Worm (Caenorhabditis elegans) whole organism, L4 larva: ENCODE measurements around the gene K03B4.1.
A peak's percentile ranks its signal among the peaks of the same experiment; 100 is the strongest.

Source experiments
- D1046.2 ChIP-seq: fragments of 200-800 bp; sonication (Bioruptor generic); IDR thresholded peaks from 2 replicates; pipeline ENCODE4 v1.3.6; 2022; ENCODE audit warnings: missing genetic modification characterization, missing compliant biosample characterization
- T20F7.1 ChIP-seq: fragments of 200-800 bp; sonication (Bioruptor generic); optimal IDR thresholded peaks from 2 replicates; lab custom pipeline; 2018; ENCODE audit warnings: mild to moderate bottlenecking, missing genetic modification characterization, missing compliant biosample characterization
- aha-1 ChIP-seq: fragments of 150-350 bp; peaks from one replicate; lab custom pipeline; 2014; ENCODE audit warnings: missing biosample characterization, missing genetic modification characterization
- aly-2 ChIP-seq: sonication (generic microtip); optimal IDR thresholded peaks from 2 replicates; lab custom pipeline; 2018; ENCODE audit warnings: missing biosample characterization, missing genetic modification characterization
- arid-1 ChIP-seq: fragments of 200-800 bp; sonication (Bioruptor generic); conservative IDR thresholded peaks from 2 replicates; pipeline ENCODE4 v1.3.6; 2022; ENCODE audit warnings: missing genetic modification reagents, missing genetic modification characterization, missing compliant biosample characterization
- ces-1 ChIP-seq: fragments of 150-350 bp; sonication (generic microtip); optimal IDR thresholded peaks from 4 replicates; lab custom pipeline; 2014; ENCODE audit warnings: missing biosample characterization, missing genetic modification reagents, missing genetic modification characterization
- daf-16 ChIP-seq, 3 experiments: sonication (generic microtip); optimal IDR thresholded peaks; 2 replicates each; lab custom pipeline; 2016 to 2017; ENCODE audit warnings: missing genetic modification characterization in 3 of 3, missing genetic modification reagents in 3 of 3, mild to moderate bottlenecking in 2 of 3, missing compliant biosample characterization in 2 of 3, missing biosample characterization in 1 of 3, moderate library complexity in 1 of 3
- dmd-6 ChIP-seq: fragments of 200-800 bp; sonication (Bioruptor generic); IDR thresholded peaks from 2 replicates; pipeline ENCODE4 v1.3.6; 2022; ENCODE audit warnings: missing genetic modification reagents, missing genetic modification characterization, missing compliant biosample characterization
- dpl-1 ChIP-seq: fragments of 150-350 bp; optimal IDR thresholded peaks from 2 replicates; lab custom pipeline; 2014; ENCODE audit warnings: missing biosample characterization, missing genetic modification reagents, missing genetic modification characterization
- dve-1 ChIP-seq: sonication (generic microtip); optimal IDR thresholded peaks from 2 replicates; lab custom pipeline; 2017; ENCODE audit warnings: antibody characterized with exemption, mild to moderate bottlenecking, missing genetic modification characterization, missing compliant biosample characterization; ENCODE audit not compliant: insufficient read depth
- egl-27 ChIP-seq: sonication (generic microtip); optimal IDR thresholded peaks from 3 replicates; lab custom pipeline; 2017; ENCODE audit warnings: missing biosample characterization, missing genetic modification reagents, missing genetic modification characterization
- fkh-10 ChIP-seq: fragments of 150-350 bp; optimal IDR thresholded peaks from 2 replicates; lab custom pipeline; 2014; ENCODE audit warnings: missing biosample characterization, missing genetic modification reagents, missing genetic modification characterization
- hlh-11 ChIP-seq: fragments of 200-800 bp; sonication (Bioruptor generic); optimal IDR thresholded peaks from 2 replicates; lab custom pipeline; 2018; ENCODE audit warnings: mild to moderate bottlenecking, missing genetic modification characterization, missing compliant biosample characterization
- lin-1 ChIP-seq: fragments of 200-800 bp; sonication (Bioruptor generic); IDR thresholded peaks from 2 replicates; pipeline ENCODE4 v1.3.6; 2022; ENCODE audit warnings: missing genetic modification reagents, missing genetic modification characterization, missing compliant biosample characterization
- lin-38 ChIP-seq: fragments of 200-800 bp; sonication (Bioruptor generic); IDR thresholded peaks from 2 replicates; pipeline ENCODE4 v1.3.6; 2022; ENCODE audit warnings: missing genetic modification reagents, missing genetic modification characterization, missing compliant biosample characterization
- lin-39 ChIP-seq: fragments of 150-350 bp; optimal IDR thresholded peaks from 2 replicates; lab custom pipeline; 2014; ENCODE audit warnings: missing biosample characterization, missing genetic modification reagents, missing genetic modification characterization
- mdl-1 ChIP-seq, 2 experiments: fragments of 150-350 bp in 1 of 2; sonication (generic microtip) in 1 of 2; optimal IDR thresholded peaks; 2 replicates each; lab custom pipeline; 2014 to 2017; ENCODE audit warnings: missing biosample characterization in 2 of 2, missing genetic modification characterization in 2 of 2
- mdt-29 ChIP-seq: fragments of 200-800 bp; sonication (Bioruptor generic); IDR thresholded peaks from 2 replicates; pipeline ENCODE4 v1.3.6; 2022; ENCODE audit warnings: missing genetic modification reagents, missing genetic modification characterization, missing compliant biosample characterization
- nhr-237 ChIP-seq: sonication (generic microtip); optimal IDR thresholded peaks from 2 replicates; lab custom pipeline; 2017; ENCODE audit warnings: missing biosample characterization, missing genetic modification characterization
- nhr-28 ChIP-seq: fragments of 150-350 bp; optimal IDR thresholded peaks from 2 replicates; lab custom pipeline; 2014; ENCODE audit warnings: missing biosample characterization, missing genetic modification characterization
- nhr-77 ChIP-seq: fragments of 150-350 bp; optimal IDR thresholded peaks from 2 replicates; lab custom pipeline; 2014; ENCODE audit warnings: missing biosample characterization, missing genetic modification characterization
- pha-4 ChIP-seq, 2 experiments: fragments of 150-350 bp in 1 of 2; fragments of 200-800 bp in 1 of 2; sonication (Bioruptor generic) in 1 of 2; IDR thresholded peaks in 1 of 2; optimal IDR thresholded peaks in 1 of 2; 2 replicates each; pipeline versions ENCODE4 v1.3.6 to Lab custom; 2014 to 2022; ENCODE audit warnings: missing genetic modification characterization in 2 of 2, missing genetic modification reagents in 2 of 2, missing biosample characterization in 1 of 2, missing compliant biosample characterization in 1 of 2
- pqm-1 ChIP-seq: sonication (generic microtip); optimal IDR thresholded peaks from 2 replicates; lab custom pipeline; 2017; ENCODE audit warnings: missing biosample characterization, missing genetic modification characterization
- set-16 ChIP-seq: fragments of 200-800 bp; sonication (Bioruptor generic); IDR thresholded peaks from 2 replicates; pipeline ENCODE4 v1.3.6; 2022; ENCODE audit warnings: missing genetic modification reagents, missing genetic modification characterization, missing compliant biosample characterization
- snpc-1.2 ChIP-seq: fragments of 200-800 bp; sonication (Bioruptor generic); IDR thresholded peaks from 2 replicates; pipeline ENCODE4 v1.3.6; 2022; ENCODE audit warnings: missing genetic modification reagents, missing genetic modification characterization, missing compliant biosample characterization
- unc-62 ChIP-seq, 3 experiments: fragments of 150-350 bp in 1 of 3; sonication (generic microtip); optimal IDR thresholded peaks in 2 of 3; peaks in 1 of 3; 1 replicate in 1 of 3; 2 replicates in 2 of 3; lab custom pipeline; 2014 to 2017; ENCODE audit warnings: missing biosample characterization in 3 of 3, missing genetic modification characterization in 3 of 3, missing genetic modification reagents in 3 of 3, missing genotype in 1 of 3
- zfp-3 ChIP-seq: fragments of 200-800 bp; sonication (Bioruptor generic); conservative IDR thresholded peaks from 2 replicates; pipeline ENCODE4 v1.3.6; 2022; ENCODE audit warnings: missing genetic modification reagents, missing genetic modification characterization, missing compliant biosample characterization
- zip-2 ChIP-seq: fragments of 150-350 bp; optimal IDR thresholded peaks from 2 replicates; lab custom pipeline; 2014; ENCODE audit warnings: missing biosample characterization, missing genetic modification characterization
- ztf-11 ChIP-seq: fragments of 150-350 bp; optimal IDR thresholded peaks from 2 replicates; lab custom pipeline; 2014; ENCODE audit warnings: missing biosample characterization, missing genetic modification characterization
- ztf-7 ChIP-seq: fragments of 150-350 bp; optimal IDR thresholded peaks from 2 replicates; lab custom pipeline; 2014; ENCODE audit warnings: missing biosample characterization, missing genetic modification characterization

Gene K03B4.1

ce11 chrV:4733952-4734351 lies 44.8 kb downstream of the K03B4.1 start:
- TF ChIP-seq set-16 (GFP tag; lab: Robert Waterston, UW) (peak; percentile 19; the same call in 1 of the 2 replicates), aha-1 (peak; percentile 64), zfp-3 (GFP tag; lab: Robert Waterston, UW) (no peak), ztf-11 (tag; lab: Kevin White, UChicago) (no peak), pha-4 (GFP tag; IDR thresholded peaks at IDR 0.05; lab: Robert Waterston, UW) (no peak), pha-4 (tag; optimal IDR thresholded peaks at IDR 0.05; lab: Kevin White, UChicago) (no peak), zip-2 (no peak), nhr-77 (tag; lab: Kevin White, UChicago) (no peak), snpc-1.2 (0 out of 2 replicates have a peak, but pooled peaks have one; percentile 35), T20F7.1 (GFP tag; lab: Kevin White, UChicago) (no peak), mdl-1 (tag; optimal IDR thresholded peaks at IDR 0.05; lab: Kevin White, UChicago) (no peak), ztf-7 (tag; lab: Kevin White, UChicago) (no peak), dpl-1 (GFP tag; lab: Kevin White, UChicago) (no peak), D1046.2 (GFP tag; lab: Robert Waterston, UW) (no peak)

ce11 chrV:4734608-4735007 lies 45.5 kb downstream of the K03B4.1 start:
- no peak for TF ChIP-seq egl-27 (tag; lab: Kevin White, UChicago)
- TF ChIP-seq ces-1, result no peak
- TF ChIP-seq arid-1 (GFP tag; lab: Robert Waterston, UW), result 0 out of 2 replicates have a peak, but pooled peaks have one; percentile 8
- peak; percentile 96 for TF ChIP-seq aha-1
- TF ChIP-seq daf-16 (GFP tag; optimal IDR thresholded peaks at IDR 0.05; lab: Kevin White, UChicago), result no peak
- TF ChIP-seq daf-16 (tag; optimal IDR thresholded peaks at IDR 0.05; lab: Kevin White, UChicago), result peak; percentile 1
- peak; percentile 40; the same call in 1 of the 2 replicates for TF ChIP-seq lin-38
- TF ChIP-seq fkh-10, result no peak
- TF ChIP-seq aly-2 (tag; lab: Kevin White, UChicago), result peak; percentile 31

- TF ChIP-seq unc-62 (GFP tag; optimal IDR thresholded peaks at IDR 0.05 in 1 of 2; lab: Kevin White, UChicago), result peak in 1 of 2 experiments; percentile 40
- no peak for TF ChIP-seq unc-62 (tag; optimal IDR thresholded peaks at IDR 0.05; lab: Kevin White, UChicago)
- no peak for TF ChIP-seq daf-16 (GFP tag; optimal IDR thresholded peaks at IDR 0.05; lab: Kevin White, UChicago)
- TF ChIP-seq daf-16 (tag; optimal IDR thresholded peaks at IDR 0.05; lab: Kevin White, UChicago), result peak; percentile 37
- TF ChIP-seq nhr-237 (tag; lab: Kevin White, UChicago), result no peak
- TF ChIP-seq hlh-11 (tag; lab: Kevin White, UChicago), result peak; percentile 56
- 0 out of 2 replicates have a peak, but pooled peaks have one; percentile 12 for TF ChIP-seq lin-1 (GFP tag; lab: Robert Waterston, UW)
- no peak for TF ChIP-seq lin-39 (tag; lab: Kevin White, UChicago)
- no peak for TF ChIP-seq mdt-29
- TF ChIP-seq pqm-1 (tag; lab: Kevin White, UChicago), result peak; percentile 89
- TF ChIP-seq dve-1 (tag; lab: Kevin White, UChicago), result peak; percentile 54
- TF ChIP-seq nhr-28 (tag; lab: Kevin White, UChicago), result peak; percentile 72
- TF ChIP-seq dmd-6, result peak; percentile 59
- TF ChIP-seq, all 104 proteins: peak for 8
Observed at ce11 chrV:4737727-4738126, 48.6 kb downstream of the K03B4.1 start, which contains the start of gene F39G3.2. F39G3.2 (plus strand) TSS chrV:4737831.
